Fruit fly (Drosophila melanogaster) whole organism, embryonic: Measurements from ENCODE around the gene fkh.

Experiments used
- BEAF-32 ChIP-seq: fragments of 200-800 bp; sonication (Bioruptor generic); optimal IDR thresholded peaks from 3 replicates; lab custom pipeline; 2017; ENCODE audit warnings: missing biosample characterization, missing genetic modification characterization, mild to moderate bottlenecking, moderate library complexity, missing genetic modification reagents
- Bgb ChIP-seq: fragments of 200-800 bp; sonication (Bioruptor generic); IDR thresholded peaks from 2 replicates; pipeline ENCODE4 v1.3.6; 2022; ENCODE audit warnings: missing biosample characterization, missing genetic modification characterization; ENCODE audit not compliant: partially characterized antibody
- CG14014 ChIP-seq: fragments of 200-800 bp; sonication (Bioruptor generic); IDR thresholded peaks from 2 replicates; pipeline ENCODE4 v1.3.6; 2022; ENCODE audit warnings: missing biosample characterization, missing genetic modification characterization
- CG14441 ChIP-seq: fragments of 200-800 bp; sonication (Bioruptor generic); IDR thresholded peaks from 2 replicates; pipeline ENCODE4 v1.3.6; 2022; ENCODE audit warnings: missing biosample characterization, missing genetic modification characterization
- CG14860 ChIP-seq: fragments of 200-800 bp; sonication (Bioruptor generic); IDR thresholded peaks from 3 replicates; pipeline ENCODE4 v1.3.6; 2022; ENCODE audit warnings: missing biosample characterization, missing genetic modification characterization; ENCODE audit not compliant: partially characterized antibody
- CG15514 ChIP-seq: fragments of 200-800 bp; sonication (Bioruptor generic); optimal IDR thresholded peaks from 3 replicates; lab custom pipeline; 2017; ENCODE audit warnings: missing biosample characterization, missing genetic modification characterization, mild to moderate bottlenecking, moderate library complexity, missing genetic modification reagents
- CG16813 ChIP-seq: fragments of 200-800 bp; sonication (Bioruptor generic); IDR thresholded peaks from 3 replicates; pipeline ENCODE4 v1.3.6; 2022; ENCODE audit warnings: missing biosample characterization, missing genetic modification characterization; ENCODE audit not compliant: partially characterized antibody
- CG16863 ChIP-seq: fragments of 200-800 bp; sonication (Bioruptor generic); optimal IDR thresholded peaks from 3 replicates; lab custom pipeline; 2016; ENCODE audit warnings: missing biosample characterization, missing genetic modification characterization
- CG17328 ChIP-seq: fragments of 200-800 bp; sonication (Bioruptor generic); IDR thresholded peaks from 2 replicates; pipeline ENCODE4 v1.3.6; 2022; ENCODE audit warnings: missing biosample characterization, missing genetic modification characterization
- CG18764 ChIP-seq: fragments of 200-800 bp; sonication (Bioruptor generic); optimal IDR thresholded peaks from 3 replicates; lab custom pipeline; 2016; ENCODE audit warnings: missing biosample characterization, missing genetic modification characterization
- CG2889 ChIP-seq: fragments of 200-800 bp; sonication (Bioruptor generic); IDR thresholded peaks from 3 replicates; pipeline ENCODE4 v1.3.6; 2022; ENCODE audit warnings: missing biosample characterization, missing genetic modification characterization
- CG3163 ChIP-seq: fragments of 200-800 bp; sonication (Bioruptor generic); optimal IDR thresholded peaks from 3 replicates; lab custom pipeline; 2016; ENCODE audit warnings: missing biosample characterization, missing genetic modification characterization
- CG3995 ChIP-seq: fragments of 200-800 bp; sonication (Bioruptor generic); optimal IDR thresholded peaks from 3 replicates; lab custom pipeline; 2016; ENCODE audit warnings: missing biosample characterization, missing genetic modification characterization
- CG7928 ChIP-seq: fragments of 200-800 bp; sonication (Bioruptor generic); optimal IDR thresholded peaks from 2 replicates; lab custom pipeline; 2017; ENCODE audit warnings: missing biosample characterization, mild to moderate bottlenecking, missing genetic modification characterization
- CG8765 ChIP-seq: fragments of 200-800 bp; sonication (Bioruptor generic); IDR thresholded peaks from 2 replicates; pipeline ENCODE4 v1.3.6; 2022; ENCODE audit warnings: missing biosample characterization, missing genetic modification characterization
- D19A ChIP-seq: fragments of 200-800 bp; optimal IDR thresholded peaks from 3 replicates; lab custom pipeline; 2019; ENCODE audit warnings: missing biosample characterization, mild to moderate bottlenecking, missing genetic modification characterization, moderate library complexity
- Deaf1 ChIP-seq: fragments of 200-800 bp; optimal IDR thresholded peaks from 3 replicates; lab custom pipeline; 2019; ENCODE audit warnings: missing biosample characterization, mild to moderate bottlenecking, missing genetic modification characterization, moderate library complexity
- Dref ChIP-seq: fragments of 200-800 bp; sonication (Bioruptor generic); IDR thresholded peaks from 2 replicates; pipeline ENCODE4 v1.3.6; 2022; ENCODE audit warnings: missing biosample characterization, missing genetic modification characterization
- E2f1 ChIP-seq: fragments of 200-800 bp; sonication (Bioruptor generic); IDR thresholded peaks from 2 replicates; pipeline ENCODE4 v1.3.6; 2022; ENCODE audit warnings: missing biosample characterization, missing genetic modification characterization
- ERR ChIP-seq: fragments of 200-800 bp; sonication (Bioruptor generic); optimal IDR thresholded peaks from 2 replicates; lab custom pipeline; 2016; ENCODE audit warnings: missing biosample characterization, missing genetic modification characterization
- Elba2 ChIP-seq: fragments of 200-800 bp; sonication (Bioruptor generic); optimal IDR thresholded peaks from 3 replicates; lab custom pipeline; 2016; ENCODE audit warnings: missing biosample characterization, missing genetic modification characterization
- Ets65A ChIP-seq: fragments of 200-800 bp; sonication (Bioruptor generic); peaks from one replicate; lab custom pipeline; 2016; ENCODE audit warnings: missing biosample characterization, missing genetic modification characterization
- Jarid2 ChIP-seq: fragments of 200-800 bp; sonication (Bioruptor generic); optimal IDR thresholded peaks from 3 replicates; lab custom pipeline; 2017; ENCODE audit warnings: mild to moderate bottlenecking, missing biosample characterization, missing genetic modification reagents, missing genetic modification characterization
- Lpt ChIP-seq: fragments of >200 bp; optimal IDR thresholded peaks from 2 replicates; lab custom pipeline; 2018; ENCODE audit warnings: missing biosample characterization, missing genetic modification characterization
- Nf-YC ChIP-seq: fragments of 200-800 bp; optimal IDR thresholded peaks from 3 replicates; lab custom pipeline; 2019; ENCODE audit warnings: missing biosample characterization, mild to moderate bottlenecking, missing genetic modification characterization, moderate library complexity
- Opbp ChIP-seq: fragments of 200-800 bp; sonication (Bioruptor generic); IDR thresholded peaks from 3 replicates; pipeline ENCODE4 v1.3.6; 2022; ENCODE audit warnings: missing biosample characterization, missing genetic modification characterization; ENCODE audit not compliant: partially characterized antibody
- Pdp1 ChIP-seq, 2 experiments: fragments of 200-800 bp; sonication (Bioruptor generic); optimal IDR thresholded peaks; 3 replicates each; lab custom pipeline; 2016; ENCODE audit warnings: missing biosample characterization in 2 of 2, missing genetic modification characterization in 2 of 2, mild to moderate bottlenecking in 1 of 2, moderate library complexity in 1 of 2
- TFAM ChIP-seq: fragments of 200-800 bp; sonication (Bioruptor generic); optimal IDR thresholded peaks from 2 replicates; lab custom pipeline; 2017; ENCODE audit warnings: missing biosample characterization, missing genetic modification characterization, inconsistent platforms
- az2 ChIP-seq: fragments of 200-800 bp; sonication (Bioruptor generic); optimal IDR thresholded peaks from 3 replicates; lab custom pipeline; 2016; ENCODE audit warnings: missing biosample characterization, missing genetic modification characterization
- bab2 ChIP-seq: fragments of 200-800 bp; sonication (Bioruptor generic); optimal IDR thresholded peaks from 2 replicates; lab custom pipeline; 2016; ENCODE audit warnings: missing biosample characterization, missing genetic modification characterization
- bsh ChIP-seq, 2 experiments: fragments of 200-800 bp; sonication (Bioruptor generic); optimal IDR thresholded peaks; 2 replicates each; lab custom pipeline; 2017 to 2018; ENCODE audit warnings: mild to moderate bottlenecking in 2 of 2, missing biosample characterization in 2 of 2, missing genetic modification characterization in 2 of 2, moderate library complexity in 1 of 2
- btn ChIP-seq: fragments of 200-800 bp; sonication (Bioruptor generic); optimal IDR thresholded peaks from 2 replicates; lab custom pipeline; 2016; ENCODE audit warnings: missing biosample characterization, missing genetic modification characterization
- fd64A ChIP-seq: fragments of 200-800 bp; sonication (Bioruptor generic); optimal IDR thresholded peaks from 3 replicates; lab custom pipeline; 2018; ENCODE audit warnings: missing biosample characterization, mild to moderate bottlenecking, missing genetic modification characterization
- grn ChIP-seq: fragments of 200-800 bp; sonication (Bioruptor generic); optimal IDR thresholded peaks from 3 replicates; lab custom pipeline; 2017; ENCODE audit warnings: missing biosample characterization, missing genetic modification characterization
- mam ChIP-seq: fragments of 200-800 bp; sonication (Bioruptor generic); optimal IDR thresholded peaks from 3 replicates; lab custom pipeline; 2016; ENCODE audit warnings: missing biosample characterization, missing genetic modification characterization
- mld ChIP-seq: fragments of 200-800 bp; sonication (Bioruptor generic); IDR thresholded peaks from 3 replicates; pipeline ENCODE4 v1.3.6; 2022; ENCODE audit warnings: missing biosample characterization, missing genetic modification characterization; ENCODE audit not compliant: partially characterized antibody
- pb ChIP-seq: fragments of 200-800 bp; sonication (Bioruptor generic); optimal IDR thresholded peaks from 3 replicates; lab custom pipeline; 2016; ENCODE audit warnings: missing biosample characterization, missing genetic modification characterization
- pho ChIP-seq: fragments of 200-800 bp; sonication (Bioruptor generic); optimal IDR thresholded peaks from 2 replicates; lab custom pipeline; 2016; ENCODE audit warnings: missing biosample characterization, missing genetic modification characterization
- phol ChIP-seq: fragments of 200-800 bp; sonication (Bioruptor generic); optimal IDR thresholded peaks from 3 replicates; lab custom pipeline; 2018; ENCODE audit warnings: missing biosample characterization, mild to moderate bottlenecking, missing genetic modification characterization, moderate library complexity
- pita ChIP-seq: fragments of 200-800 bp; sonication (Bioruptor generic); optimal IDR thresholded peaks from 2 replicates; lab custom pipeline; 2017; ENCODE audit warnings: missing biosample characterization, mild to moderate bottlenecking, missing genetic modification characterization
- pum ChIP-seq: fragments of 200-800 bp; sonication (Bioruptor generic); optimal IDR thresholded peaks from 2 replicates; lab custom pipeline; 2016; ENCODE audit warnings: missing biosample characterization, missing genetic modification characterization
- pzg ChIP-seq: fragments of 200-800 bp; sonication (Bioruptor generic); optimal IDR thresholded peaks from 3 replicates; lab custom pipeline; 2018; ENCODE audit warnings: missing biosample characterization, mild to moderate bottlenecking, missing genetic modification characterization, moderate library complexity
- ranshi ChIP-seq: fragments of 200-800 bp; sonication (Bioruptor generic); IDR thresholded peaks from 2 replicates; pipeline ENCODE4 v1.3.6; 2022; ENCODE audit warnings: missing biosample characterization, missing genetic modification characterization
- tio ChIP-seq: fragments of 200-800 bp; sonication (Bioruptor generic); optimal IDR thresholded peaks from 2 replicates; lab custom pipeline; 2017; ENCODE audit warnings: missing biosample characterization, missing genetic modification characterization, inconsistent platforms
- tll ChIP-seq, 2 experiments: fragments of 200-800 bp in 1 of 2; fragments of >200 bp in 1 of 2; sonication (Bioruptor generic) in 1 of 2; optimal IDR thresholded peaks; 2 replicates each; lab custom pipeline; 2017 to 2019; ENCODE audit warnings: missing biosample characterization in 2 of 2, missing genetic modification characterization in 2 of 2, mild to moderate bottlenecking in 1 of 2, moderate library complexity in 1 of 2
- toy ChIP-seq: fragments of 200-800 bp; sonication (Bioruptor generic); IDR thresholded peaks from 2 replicates; pipeline ENCODE4 v1.3.6; 2022; ENCODE audit warnings: missing biosample characterization, missing genetic modification characterization
- trem ChIP-seq: fragments of 200-800 bp; optimal IDR thresholded peaks from 3 replicates; lab custom pipeline; 2019; ENCODE audit warnings: missing biosample characterization, mild to moderate bottlenecking, missing genetic modification characterization, moderate library complexity
- vfl ChIP-seq: fragments of 200-800 bp; sonication (Bioruptor generic); optimal IDR thresholded peaks from 2 replicates; lab custom pipeline; 2016; ENCODE audit warnings: missing biosample characterization, missing genetic modification characterization
- zen ChIP-seq: fragments of 200-800 bp; sonication (Bioruptor generic); optimal IDR thresholded peaks from 3 replicates; lab custom pipeline; 2018; ENCODE audit warnings: missing biosample characterization, mild to moderate bottlenecking, missing genetic modification characterization, moderate library complexity

fkh gene

DNA sequence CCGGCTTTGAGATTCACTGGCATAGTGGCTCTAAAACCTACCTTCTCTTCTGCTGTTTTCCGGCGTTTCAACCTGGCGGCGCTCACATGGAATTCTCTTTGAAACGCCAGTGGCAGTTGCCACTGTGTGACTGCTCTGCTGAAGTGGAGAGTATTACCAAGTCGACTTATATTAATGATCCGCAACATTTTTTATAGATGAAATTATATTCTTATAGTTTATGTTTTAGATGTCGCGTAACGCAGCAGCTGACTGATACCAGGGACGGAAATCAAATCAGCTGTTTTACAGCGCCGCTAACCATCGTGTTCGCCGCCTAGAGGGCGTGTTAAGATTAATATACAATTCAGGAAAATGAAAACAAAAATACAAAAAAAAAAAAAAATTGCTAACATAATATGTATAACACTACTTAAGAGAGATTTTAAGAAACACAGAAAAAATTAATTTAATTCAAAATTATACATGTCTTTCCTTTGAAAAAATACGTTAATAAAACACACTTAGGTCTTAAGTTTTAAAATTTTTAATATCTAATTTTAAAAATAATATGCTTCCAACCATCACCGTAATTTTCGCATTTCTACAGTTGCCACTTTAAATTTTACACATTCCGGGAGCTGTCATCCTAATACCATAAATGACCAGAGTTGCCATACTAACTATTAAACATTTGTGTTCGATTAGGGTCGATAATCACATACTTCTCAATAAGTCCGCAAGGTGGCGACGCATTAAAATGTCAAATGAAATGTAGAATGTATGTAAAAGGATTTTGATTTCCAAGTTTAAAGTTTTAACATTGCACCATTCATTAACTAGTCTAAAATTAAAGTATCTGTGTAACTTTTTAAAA lies 40.3 kb downstream of the fkh start, which contains the start of gene mIF2 (continued):
- TF ChIP-seq CG15514 (GFP tag; lab: Kevin White, UChicago) (peak; percentile 11), Bgb (peak; percentile 68), bsh (GFP tag; optimal IDR thresholded peaks at IDR 0.05; lab: Kevin White, UChicago) (peak in 1 of 2 experiments; percentile 27), CG7928 (GFP tag; lab: Kevin White, UChicago) (peak; percentile 90), CG14860 (GFP tag; lab: Robert Waterston, UW) (no peak), Jarid2 (GFP tag; lab: Kevin White, UChicago) (no peak), ERR (GFP tag; lab: Kevin White, UChicago) (no peak), mam (GFP tag; lab: Kevin White, UChicago) (peak; percentile 39), trem (tag; lab: Kevin White, UChicago) (peak; percentile 62), az2 (peak; percentile 15), TFAM (GFP tag; lab: Kevin White, UChicago) (no peak), zen (tag; lab: Kevin White, UChicago) (peak; percentile 43), tll (GFP tag; optimal IDR thresholded peaks at IDR 0.05; lab: Kevin White, UChicago) (no peak), grn (GFP tag; lab: Kevin White, UChicago) (no peak), btn (GFP tag; lab: Kevin White, UChicago) (no peak), CG2889 (GFP tag; lab: Robert Waterston, UW) (no peak), Lpt (no peak), CG8765 (GFP tag; lab: Robert Waterston, UW) (no peak), pb (no peak), Deaf1 (no peak), phol (tag; lab: Kevin White, UChicago) (peak; percentile 24), fd64A (GFP tag; lab: Kevin White, UChicago) (no peak), ranshi (GFP tag; lab: Robert Waterston, UW) (no peak), tio (GFP tag; lab: Kevin White, UChicago) (peak; percentile 11), Elba2 (GFP tag; lab: Kevin White, UChicago) (no peak), pho (GFP tag; lab: Kevin White, UChicago) (no peak), Pdp1 (GFP tag; optimal IDR thresholded peaks at IDR 0.05; lab: Kevin White, UChicago) (peak in 1 of 2 experiments; percentile 97), CG14441 (GFP tag; lab: Robert Waterston, UW) (no peak), pzg (GFP tag; lab: Kevin White, UChicago) (peak; percentile 27), CG18764 (GFP tag; lab: Kevin White, UChicago) (no peak), CG14014 (GFP tag; lab: Robert Waterston, UW) (no peak), Opbp (no peak; the same call in 2 of the 3 replicates), vfl (GFP tag; lab: Kevin White, UChicago) (no peak), Dref (GFP tag; lab: Robert Waterston, UW) (peak; percentile 60), pum (GFP tag; lab: Kevin White, UChicago) (no peak), Nf-YC (tag; lab: Kevin White, UChicago) (peak; percentile 14), toy (GFP tag; lab: Robert Waterston, UW) (no peak), CG3163 (GFP tag; lab: Kevin White, UChicago) (no peak), CG16813 (GFP tag; lab: Robert Waterston, UW) (peak; percentile 47; the same call in 2 of the 3 replicates), pita (GFP tag; lab: Kevin White, UChicago) (peak; percentile 73), D19A (tag; lab: Kevin White, UChicago) (peak; percentile 17), BEAF-32 (peak; percentile 20), CG16863 (GFP tag; lab: Kevin White, UChicago) (no peak), E2f1 (0 out of 2 replicates have a peak, but pooled peaks have one; percentile 18), CG3995 (GFP tag; lab: Kevin White, UChicago) (no peak), CG17328 (GFP tag; lab: Robert Waterston, UW) (no peak), mld (no peak), bab2 (GFP tag; lab: Kevin White, UChicago) (peak; percentile 1), Ets65A (peak; percentile 85)
